Worm (Caenorhabditis elegans): Measurements from ENCODE around the gene srab-22.
A peak's percentile ranks its signal among the peaks of the same experiment; 100 is the strongest.

Gene srab-22

DNA sequence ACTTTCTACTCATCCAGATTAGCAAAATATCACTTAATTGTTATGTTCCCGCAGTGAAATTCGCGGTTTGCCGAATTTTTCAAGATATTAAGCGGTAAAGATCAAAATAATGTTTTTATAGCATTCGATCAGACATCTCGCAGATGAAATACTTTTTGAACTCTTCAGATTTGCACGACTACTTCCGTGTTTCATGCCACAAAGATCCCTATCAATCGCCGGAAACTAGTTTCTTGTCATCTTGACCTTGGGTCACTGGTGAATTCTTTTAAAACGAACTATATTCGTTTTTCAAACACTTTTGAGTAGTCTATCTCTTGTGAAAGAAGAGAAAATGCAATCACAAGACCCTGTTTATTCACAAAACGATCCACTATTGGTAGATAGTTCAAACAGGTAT lies 13.2 kb upstream of the srab-22 start, which contains the start of gene txt-11:
txt-11 (plus strand) TSS at position 301 of the 400 bp plus-strand sequence.
- TF ChIP-seq ref-2 (tag; optimal IDR thresholded peaks at IDR 0.05) (no peak), unc-3 (GFP tag; conservative IDR thresholded peaks at IDR 0.05) (no peak), unc-3 (tag; optimal IDR thresholded peaks at IDR 0.05) (no peak), ceh-18 (tag; optimal IDR thresholded peaks at IDR 0.05) (no peak), nfya-1 (tag; optimal IDR thresholded peaks at IDR 0.05) (no peak), zip-5 (tag; optimal IDR thresholded peaks at IDR 0.05) (no peak), unc-42 (tag; optimal IDR thresholded peaks at IDR 0.05) (no peak), K09A11.1 (tag; optimal IDR thresholded peaks at IDR 0.05; ENCODE audit: insufficient read depth) (no peak), ceh-2 (tag; optimal IDR thresholded peaks at IDR 0.05) (no peak)

DNA sequence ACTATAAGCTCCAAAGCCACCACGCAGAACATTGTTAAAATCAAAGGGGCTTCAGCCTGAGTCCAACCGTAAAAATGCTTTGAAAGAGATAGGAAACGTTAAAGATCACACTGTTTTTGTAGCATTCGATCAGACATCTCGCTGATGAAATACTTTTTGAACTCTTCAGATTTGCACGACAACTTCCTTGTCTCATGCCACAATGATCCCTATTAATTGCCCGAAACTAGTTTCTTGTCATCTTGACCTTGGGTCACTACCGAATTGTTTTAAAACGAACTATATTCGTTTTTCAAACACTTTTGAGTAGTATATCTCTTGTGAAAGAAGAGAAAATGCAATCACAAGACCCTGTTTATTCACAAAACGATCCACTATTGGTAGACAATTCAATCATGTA lies 8.2 kb upstream of the srab-22 start, which contains the start of gene T20D4.3:
T20D4.3 (plus strand) TSS at position 301 of the 400 bp plus-strand sequence.
- no peak for TF ChIP-seq pat-9 (tag; optimal IDR thresholded peaks at IDR 0.05)

DNA sequence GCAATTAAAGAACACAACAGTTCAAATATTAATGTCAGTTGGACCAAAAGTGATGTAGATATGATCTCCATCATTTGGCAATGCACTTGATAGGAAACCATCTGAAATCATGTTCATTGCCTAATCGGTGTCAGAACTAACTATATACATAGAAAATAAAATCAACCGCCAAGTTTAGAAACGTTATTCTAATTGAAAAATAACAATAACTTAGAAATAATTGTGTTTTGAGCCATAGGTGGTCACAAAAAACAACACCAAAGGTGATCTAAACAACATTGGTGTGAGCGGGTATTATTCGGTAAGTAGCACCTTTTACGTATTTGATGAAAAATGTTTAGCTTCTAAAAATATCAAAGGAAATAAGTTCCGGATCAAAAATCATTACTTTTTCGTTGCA lies 1.8 kb upstream of the srab-22 start, which contains the start of gene srab-21:
srab-21 (minus strand) TSS at position 101 of the 400 bp plus-strand sequence.
- no peak for TF ChIP-seq elt-4 (tag; optimal IDR thresholded peaks at IDR 0.05)
- no peak for TF ChIP-seq unc-3 (GFP tag; conservative IDR thresholded peaks at IDR 0.05)
- TF ChIP-seq unc-3 (tag; optimal IDR thresholded peaks at IDR 0.05) = no peak
- no peak for TF ChIP-seq pax-1 (tag; optimal IDR thresholded peaks at IDR 0.05)
- no peak for TF ChIP-seq ceh-18 (tag; optimal IDR thresholded peaks at IDR 0.05)
- TF ChIP-seq che-1 (tag; optimal IDR thresholded peaks at IDR 0.05) = no peak
- no peak for TF ChIP-seq T23F11.4 (GFP tag; optimal IDR thresholded peaks at IDR 0.05)

DNA sequence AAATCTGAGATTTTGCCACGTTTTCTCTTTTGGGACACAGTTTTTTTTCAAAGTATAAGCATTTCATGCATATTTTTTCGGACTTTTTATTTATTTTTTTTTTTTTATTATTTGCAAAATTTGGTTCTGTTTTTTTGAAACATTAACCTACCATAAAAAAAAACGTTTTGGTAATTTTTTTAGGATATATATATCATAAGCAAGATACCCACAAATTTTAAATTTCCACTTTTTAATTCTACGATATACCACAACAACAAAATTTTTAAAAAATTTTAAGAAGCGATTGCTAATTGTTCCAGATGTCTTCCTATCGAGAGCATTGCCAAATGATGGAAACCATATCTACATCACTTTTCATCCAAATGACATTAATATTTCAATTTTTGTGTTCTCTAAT lies 2.5 kb downstream of the srab-22 start, which contains the start of gene srab-20:
srab-20 (plus strand) TSS at position 301 of the 400 bp plus-strand sequence.
- no peak for TF ChIP-seq nfya-1 (tag; optimal IDR thresholded peaks at IDR 0.05)

DNA sequence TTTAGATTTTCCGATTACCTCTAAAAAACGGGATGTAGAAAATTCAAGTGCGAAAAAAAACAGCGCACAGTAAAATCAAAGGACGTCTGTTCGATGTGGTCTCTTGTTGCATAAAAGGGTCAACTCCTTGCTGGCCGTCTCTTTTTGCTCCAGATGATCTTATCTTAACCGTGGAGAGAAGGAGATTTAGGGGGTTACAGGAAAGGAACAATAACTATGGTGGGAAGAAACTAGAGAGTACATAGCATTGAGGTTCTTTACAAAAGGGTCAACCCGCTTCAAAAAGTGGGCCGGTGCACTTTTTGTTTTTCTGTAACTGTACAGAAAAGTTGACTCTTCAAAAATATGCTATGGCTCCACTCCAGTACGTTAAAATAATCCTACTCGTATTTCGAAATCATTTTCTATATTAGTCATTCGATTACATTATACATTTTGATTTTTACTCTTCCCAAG lies 5.4 kb downstream of the srab-22 start, which contains the start of the genes T20D4.19 and srj-9:
T20D4.19 (minus strand) TSS at position 101 of the 456 bp plus-strand sequence.
srj-9 (plus strand) TSS at position 406 of the 456 bp plus-strand sequence.
- no peak for TF ChIP-seq ceh-31 (tag; optimal IDR thresholded peaks at IDR 0.05)

DNA sequence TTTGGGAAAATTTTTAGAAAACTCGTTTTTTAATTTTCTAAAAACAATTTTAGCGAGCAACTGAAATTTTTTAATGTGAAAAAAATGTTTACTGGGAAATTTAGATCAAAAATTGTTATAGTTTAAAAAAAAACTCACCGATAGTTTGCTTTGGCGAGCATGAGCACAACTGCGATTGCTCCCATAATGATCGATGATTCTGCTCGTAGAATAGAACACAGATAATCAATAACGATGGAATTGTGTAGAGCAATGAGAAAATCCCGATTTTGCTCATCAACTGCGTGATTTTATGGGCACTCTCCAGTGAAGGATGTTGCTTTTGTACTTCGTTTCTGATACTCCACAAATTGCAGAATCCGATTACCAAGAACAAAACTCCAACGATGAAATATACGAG lies 16.4 kb downstream of the srab-22 start:
- TF ChIP-seq zip-5 (tag; optimal IDR thresholded peaks at IDR 0.05) (no peak), pros-1 (tag; optimal IDR thresholded peaks at IDR 0.05) (no peak), dmd-4 (tag; optimal IDR thresholded peaks at IDR 0.05; ENCODE audit: borderline replicate concordance) (no peak), tbx-7 (tag; optimal IDR thresholded peaks at IDR 0.05) (no peak), eyg-1 (tag; optimal IDR thresholded peaks at IDR 0.05) (no peak), ceh-24 (tag; optimal IDR thresholded peaks at IDR 0.05) (no peak), ceh-34 (tag; optimal IDR thresholded peaks at IDR 0.05) (no peak), ref-2 (tag; optimal IDR thresholded peaks at IDR 0.05) (no peak), rnt-1 (tag; optimal IDR thresholded peaks at IDR 0.05) (no peak), odd-2 (tag; optimal IDR thresholded peaks at IDR 0.05) (no peak), unc-42 (tag; optimal IDR thresholded peaks at IDR 0.05) (no peak), ceh-14 (tag; optimal IDR thresholded peaks at IDR 0.05) (no peak), fkh-10 (GFP tag; optimal IDR thresholded peaks at IDR 0.05) (no peak), fax-1 (tag; optimal IDR thresholded peaks at IDR 0.05) (no peak), pat-9 (tag; optimal IDR thresholded peaks at IDR 0.05) (no peak), C08G9.2 (tag; optimal IDR thresholded peaks at IDR 0.05) (no peak), ama-1 (optimal IDR thresholded peaks at IDR 0.05) (no peak), hlh-30 (tag; optimal IDR thresholded peaks at IDR 0.05; ENCODE audit: insufficient read depth) (no peak), unc-55 (GFP tag; optimal IDR thresholded peaks at IDR 0.05) (no peak)

DNA sequence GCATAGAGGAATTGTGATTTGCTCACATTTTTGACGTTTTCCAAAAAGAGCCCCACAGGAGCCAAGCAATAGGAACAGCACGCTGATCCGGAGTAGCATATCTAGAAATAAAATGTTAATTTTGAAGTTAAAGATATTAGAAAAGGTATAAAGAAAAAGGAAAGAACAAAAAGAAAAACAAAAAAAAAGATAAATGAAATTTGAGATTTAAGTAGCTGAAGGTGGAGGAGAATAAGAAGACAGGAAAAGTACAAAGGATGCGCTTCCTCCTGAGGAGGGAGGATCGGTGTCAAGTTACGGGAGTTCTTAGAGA lies 18.6 kb downstream of the srab-22 start, which contains the start of gene cfz-2:
cfz-2 (minus strand) TSS at position 101 of the 313 bp plus-strand sequence.
- peak; percentile 71 for TF ChIP-seq ceh-34 (tag; optimal IDR thresholded peaks at IDR 0.05)
- no peak for TF ChIP-seq ceh-45 (GFP tag; IDR thresholded peaks at IDR 0.05)

Measured in whole organism, late embryonic.